Fruit fly (Drosophila melanogaster) Kc167 (cell line): ENCODE measurements around the gene morgue.

ENCODE experiments used
- h ChIP-seq: fragments of >200 bp; optimal IDR thresholded peaks from 3 replicates; lab custom pipeline; 2018; ENCODE audit warnings: missing external identifiers
- insv ChIP-seq: fragments of >200 bp; optimal IDR thresholded peaks from 3 replicates; lab custom pipeline; 2018; ENCODE audit warnings: missing external identifiers
- psq ChIP-seq: fragments of >200 bp; optimal IDR thresholded peaks from 2 replicates; lab custom pipeline; 2017; ENCODE audit warnings: missing external identifiers

dm6 chr2L:4410855-4411254, 33.6 kb downstream of the morgue start, which contains the start of gene CG43055:
- TF ChIP-seq insv (lab: Kevin White, UChicago) (no peak), h (lab: Kevin White, UChicago) (no peak), psq (no peak)
